Fruit fly (Drosophila melanogaster) whole organism, embryonic: Measurements from ENCODE around the gene Hip14.

Experiments
- BtbVII ChIP-seq: fragments of 200-800 bp; sonication (Bioruptor generic); optimal IDR thresholded peaks from 3 replicates; lab custom pipeline; 2017; ENCODE audit warnings: missing biosample characterization, mild to moderate bottlenecking, missing genetic modification characterization
- CG10267 ChIP-seq: fragments of 200-800 bp; sonication (Bioruptor generic); optimal IDR thresholded peaks from 2 replicates; lab custom pipeline; 2018; ENCODE audit warnings: missing biosample characterization, mild to moderate bottlenecking, missing genetic modification characterization, moderate library complexity
- CG11560 ChIP-seq: fragments of 200-800 bp; sonication (Bioruptor generic); IDR thresholded peaks from 3 replicates; pipeline ENCODE4 v1.3.6; 2022; ENCODE audit warnings: missing biosample characterization, missing genetic modification characterization
- CG11696 ChIP-seq: fragments of 200-800 bp; sonication (Bioruptor generic); IDR thresholded peaks from 2 replicates; pipeline ENCODE4 v1.3.6; 2022; ENCODE audit warnings: missing biosample characterization, missing genetic modification characterization
- CG12071 ChIP-seq: fragments of 200-800 bp; sonication (Bioruptor generic); optimal IDR thresholded peaks from 3 replicates; lab custom pipeline; 2018; ENCODE audit warnings: missing biosample characterization, mild to moderate bottlenecking, missing genetic modification characterization
- CG12942 ChIP-seq: fragments of 200-800 bp; sonication (Bioruptor generic); optimal IDR thresholded peaks from 3 replicates; lab custom pipeline; 2016; ENCODE audit warnings: missing biosample characterization, missing genetic modification characterization
- CG14710 ChIP-seq: fragments of 200-800 bp; sonication (Bioruptor generic); optimal IDR thresholded peaks from 3 replicates; lab custom pipeline; 2019; ENCODE audit warnings: missing biosample characterization, mild to moderate bottlenecking, missing genetic modification characterization, moderate library complexity
- CG16779 ChIP-seq: fragments of 200-800 bp; sonication (Bioruptor generic); IDR thresholded peaks from 2 replicates; pipeline ENCODE4 v1.3.6; 2022; ENCODE audit warnings: missing biosample characterization, missing genetic modification characterization
- CG18476 ChIP-seq: fragments of 200-800 bp; sonication (Bioruptor generic); optimal IDR thresholded peaks from 2 replicates; lab custom pipeline; 2016; ENCODE audit warnings: missing biosample characterization, mild to moderate bottlenecking, missing genetic modification characterization
- CG2712 ChIP-seq: fragments of 200-800 bp; optimal IDR thresholded peaks from 3 replicates; lab custom pipeline; 2019; ENCODE audit warnings: missing biosample characterization, mild to moderate bottlenecking, missing genetic modification characterization, moderate library complexity
- CG32772 ChIP-seq: fragments of 200-800 bp; sonication (Bioruptor generic); IDR thresholded peaks from 2 replicates; pipeline ENCODE4 v1.3.6; 2022; ENCODE audit warnings: missing biosample characterization, missing genetic modification characterization
- CG33557 ChIP-seq: fragments of 200-800 bp; sonication (Bioruptor generic); optimal IDR thresholded peaks from 2 replicates; lab custom pipeline; 2019; ENCODE audit warnings: missing biosample characterization, mild to moderate bottlenecking, missing genetic modification characterization, moderate library complexity
- CG34376 ChIP-seq: fragments of 200-800 bp; sonication (Bioruptor generic); optimal IDR thresholded peaks from 2 replicates; lab custom pipeline; 2018; ENCODE audit warnings: missing biosample characterization, mild to moderate bottlenecking, missing genetic modification characterization
- CG4424 ChIP-seq: fragments of 200-800 bp; sonication (Bioruptor generic); optimal IDR thresholded peaks from 3 replicates; lab custom pipeline; 2016; ENCODE audit warnings: missing biosample characterization, missing genetic modification characterization
- CG5180 ChIP-seq: fragments of 200-800 bp; sonication (Bioruptor generic); optimal IDR thresholded peaks from 3 replicates; lab custom pipeline; 2017; ENCODE audit warnings: missing biosample characterization, missing genetic modification characterization, mild to moderate bottlenecking, moderate library complexity, missing genetic modification reagents
- CG7271 ChIP-seq: fragments of 200-800 bp; sonication (Bioruptor generic); optimal IDR thresholded peaks from 2 replicates; lab custom pipeline; 2018; ENCODE audit warnings: missing biosample characterization, mild to moderate bottlenecking, missing genetic modification characterization, moderate library complexity
- CG8281 ChIP-seq: fragments of 200-800 bp; sonication (Bioruptor generic); optimal IDR thresholded peaks from 2 replicates; lab custom pipeline; 2018; ENCODE audit warnings: missing biosample characterization, mild to moderate bottlenecking, missing genetic modification characterization, moderate library complexity
- CG8290 ChIP-seq, 3 experiments: fragments of 200-800 bp; sonication (Bioruptor generic); optimal IDR thresholded peaks; 2 replicates each; lab custom pipeline; 2016 to 2019; ENCODE audit warnings: missing biosample characterization in 3 of 3, missing genetic modification characterization in 3 of 3, mild to moderate bottlenecking in 2 of 3, moderate library complexity in 1 of 3
- CG9797 ChIP-seq: fragments of 200-800 bp; sonication (Bioruptor generic); optimal IDR thresholded peaks from 3 replicates; lab custom pipeline; 2018; ENCODE audit warnings: missing biosample characterization, mild to moderate bottlenecking, missing genetic modification characterization
- Camta ChIP-seq: fragments of 200-800 bp; sonication (Bioruptor generic); optimal IDR thresholded peaks from 2 replicates; lab custom pipeline; 2016; ENCODE audit warnings: missing biosample characterization, missing genetic modification characterization
- Ets65A ChIP-seq: fragments of 200-800 bp; sonication (Bioruptor generic); peaks from one replicate; lab custom pipeline; 2016; ENCODE audit warnings: missing biosample characterization, missing genetic modification characterization
- Fer2 ChIP-seq: fragments of 200-800 bp; sonication (Bioruptor generic); optimal IDR thresholded peaks from 2 replicates; lab custom pipeline; 2018; ENCODE audit warnings: missing biosample characterization, mild to moderate bottlenecking, missing genetic modification characterization, moderate library complexity
- Med ChIP-seq: fragments of 200-800 bp; sonication (Bioruptor generic); peaks from one replicate; lab custom pipeline; 2016; ENCODE audit warnings: missing biosample characterization, missing genetic modification characterization, mild to moderate bottlenecking, inconsistent platforms, moderate library complexity
- Meics ChIP-seq: fragments of 200-800 bp; sonication (Bioruptor generic); optimal IDR thresholded peaks from 2 replicates; lab custom pipeline; 2017; ENCODE audit warnings: missing biosample characterization, mild to moderate bottlenecking, missing genetic modification characterization
- Sry-β ChIP-seq: fragments of 200-800 bp; sonication (Bioruptor generic); optimal IDR thresholded peaks from 2 replicates; lab custom pipeline; 2018; ENCODE audit warnings: missing biosample characterization, mild to moderate bottlenecking, missing genetic modification characterization, moderate library complexity
- Xbp1 ChIP-seq: fragments of 200-800 bp; sonication (Bioruptor generic); optimal IDR thresholded peaks from 3 replicates; lab custom pipeline; 2016; ENCODE audit warnings: missing biosample characterization, mild to moderate bottlenecking, missing genetic modification characterization
- al ChIP-seq: fragments of 200-800 bp; sonication (Bioruptor generic); IDR thresholded peaks from 2 replicates; pipeline ENCODE4 v1.3.6; 2022; ENCODE audit warnings: missing biosample characterization, missing genetic modification characterization
- dm ChIP-seq: fragments of 200-800 bp; sonication (Bioruptor generic); optimal IDR thresholded peaks from 3 replicates; lab custom pipeline; 2016; ENCODE audit warnings: missing biosample characterization, missing genetic modification characterization
- en ChIP-seq: fragments of 200-800 bp; sonication (Bioruptor generic); optimal IDR thresholded peaks from 2 replicates; lab custom pipeline; 2016; ENCODE audit warnings: missing biosample characterization, missing genetic modification characterization
- grau ChIP-seq: fragments of 200-800 bp; optimal IDR thresholded peaks from 3 replicates; lab custom pipeline; 2019; ENCODE audit warnings: missing biosample characterization, mild to moderate bottlenecking, missing genetic modification characterization, moderate library complexity
- jing ChIP-seq: fragments of 200-800 bp; sonication (Bioruptor generic); optimal IDR thresholded peaks from 2 replicates; lab custom pipeline; 2018; ENCODE audit warnings: missing biosample characterization, mild to moderate bottlenecking, missing genetic modification characterization
- lov ChIP-seq, 2 experiments: fragments of 200-800 bp in 1 of 2; fragments of >200 bp in 1 of 2; sonication (Bioruptor generic) in 1 of 2; IDR thresholded peaks in 1 of 2; optimal IDR thresholded peaks in 1 of 2; 2 replicates in 1 of 2; 3 replicates in 1 of 2; pipeline versions ENCODE4 v1.3.6 to Lab custom; 2017 to 2022; ENCODE audit warnings: missing biosample characterization in 1 of 2, missing genetic modification characterization in 1 of 2
- mirr ChIP-seq: fragments of 200-800 bp; sonication (Bioruptor generic); optimal IDR thresholded peaks from 3 replicates; lab custom pipeline; 2018; ENCODE audit warnings: missing biosample characterization, mild to moderate bottlenecking, missing genetic modification characterization
- onecut ChIP-seq: fragments of 200-800 bp; sonication (Bioruptor generic); IDR thresholded peaks from 2 replicates; pipeline ENCODE4 v1.3.6; 2022; ENCODE audit warnings: missing biosample characterization, missing genetic modification characterization
- pros ChIP-seq: fragments of 200-800 bp; sonication (Bioruptor generic); optimal IDR thresholded peaks from 3 replicates; lab custom pipeline; 2019; ENCODE audit warnings: missing biosample characterization, mild to moderate bottlenecking, missing genetic modification characterization, moderate library complexity
- ro ChIP-seq: fragments of 200-800 bp; sonication (Bioruptor generic); IDR thresholded peaks from 2 replicates; pipeline ENCODE4 v1.3.6; 2022; ENCODE audit warnings: missing biosample characterization, missing genetic modification characterization
- sug ChIP-seq: fragments of 200-800 bp; optimal IDR thresholded peaks from 2 replicates; lab custom pipeline; 2019; ENCODE audit warnings: missing biosample characterization, mild to moderate bottlenecking, missing genetic modification characterization, moderate library complexity
- toy ChIP-seq: fragments of 200-800 bp; sonication (Bioruptor generic); IDR thresholded peaks from 2 replicates; pipeline ENCODE4 v1.3.6; 2022; ENCODE audit warnings: missing biosample characterization, missing genetic modification characterization

Gene Hip14

dm6 chr3L:15967588-15968500, 20.2 kb upstream of the Hip14 start, which contains the start of the genes Brr2 and CG10516 (continued):
- TF ChIP-seq onecut (peak; percentile 59), al (GFP tag; lab: Robert Waterston, UW) (no peak), CG4424 (no peak), CG18476 (no peak), CG11560 (tag; lab: Robert Waterston, UW) (no peak), CG5180 (GFP tag; lab: Kevin White, UChicago) (no peak), en (GFP tag; lab: Kevin White, UChicago) (no peak), grau (no peak), CG32772 (GFP tag; lab: Robert Waterston, UW) (no peak), Xbp1 (peak; percentile 43), ro (no peak), CG12071 (GFP tag; lab: Kevin White, UChicago) (no peak), CG11696 (no peak), Fer2 (tag; lab: Kevin White, UChicago) (no peak), CG7271 (no peak), CG14710 (tag; lab: Kevin White, UChicago) (peak; percentile 78), jing (GFP tag; lab: Kevin White, UChicago) (no peak), CG10267 (peak; percentile 70), toy (GFP tag; lab: Robert Waterston, UW) (no peak), CG9797 (GFP tag; lab: Kevin White, UChicago) (peak; percentile 94), Camta (GFP tag; lab: Kevin White, UChicago) (no peak)

DNA sequence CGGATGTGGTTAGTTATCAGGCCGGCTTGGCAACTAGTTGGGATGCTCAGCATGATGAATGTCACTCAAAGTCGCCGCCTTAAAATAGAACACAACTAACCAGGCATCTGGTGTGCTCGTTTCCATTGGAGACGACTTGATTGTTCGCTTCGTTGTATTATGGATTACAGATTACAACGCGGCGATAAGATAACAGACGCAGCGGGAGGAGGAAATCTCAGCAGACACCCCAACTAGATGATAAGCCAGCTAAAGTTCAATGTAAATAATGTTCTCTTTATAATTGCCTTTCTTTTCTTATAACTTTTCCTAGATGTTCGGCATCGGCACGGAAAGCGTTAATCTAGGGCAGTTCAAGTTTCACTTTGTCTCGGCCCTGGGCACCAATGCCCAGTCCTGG, 19.4 kb upstream of the Hip14 start:
- TF ChIP-seq pros (GFP tag; lab: Kevin White, UChicago) (peak; percentile 23), CG34376 (GFP tag; lab: Kevin White, UChicago) (peak; percentile 51), mirr (GFP tag; lab: Kevin White, UChicago) (peak; percentile 1), Meics (GFP tag; lab: Kevin White, UChicago) (no peak), CG2712 (tag; lab: Kevin White, UChicago) (no peak), sug (tag; lab: Kevin White, UChicago) (peak; percentile 59)

- TF ChIP-seq Sry-β, result no peak
- TF ChIP-seq dm (GFP tag; lab: Kevin White, UChicago), result no peak
- TF ChIP-seq BtbVII (GFP tag; lab: Kevin White, UChicago), result no peak
- TF ChIP-seq CG33557 (GFP tag; lab: Kevin White, UChicago), result no peak
- peak; percentile 12 for TF ChIP-seq Med (GFP tag; lab: Kevin White, UChicago)
- TF ChIP-seq Ets65A (GFP tag; lab: Kevin White, UChicago), result peak; percentile 90
- no peak for TF ChIP-seq CG12942 (GFP tag; lab: Kevin White, UChicago)
- TF ChIP-seq CG8281, result no peak
- TF ChIP-seq CG8290 (GFP tag; optimal IDR thresholded peaks at IDR 0.05; lab: Kevin White, UChicago), result no peak
- no peak for TF ChIP-seq CG8290 (tag; optimal IDR thresholded peaks at IDR 0.05; lab: Kevin White, UChicago)
- TF ChIP-seq lov (optimal IDR thresholded peaks at IDR 0.05; lab: Kevin White, UChicago), result no peak
- no peak for TF ChIP-seq lov (GFP tag; IDR thresholded peaks at IDR 0.05; lab: Robert Waterston, UW)
- TF ChIP-seq CG16779 (GFP tag; lab: Robert Waterston, UW), result 0 out of 2 replicates have a peak, but pooled peaks have one; percentile 28
- TF ChIP-seq, all 482 proteins: peak for 3
Observed at dm6 chr3L:15974166-15974565, 13.9 kb upstream of the Hip14 start.
